Worm (Caenorhabditis elegans) whole organism, late embryonic: ENCODE data around the gene moc-6.

Experiments used
- F13H6.1 ChIP-seq: sonication (generic microtip); optimal IDR thresholded peaks from 2 replicates; lab custom pipeline; 2016; ENCODE audit warnings: missing genetic modification characterization, missing compliant biosample characterization
- ama-1 ChIP-seq: fragments of 150-350 bp; optimal IDR thresholded peaks from 2 replicates; lab custom pipeline; 2014
- ceh-24 ChIP-seq: sonication (generic microtip); optimal IDR thresholded peaks from 2 replicates; lab custom pipeline; 2016; ENCODE audit warnings: mild to moderate bottlenecking, missing genetic modification characterization, missing compliant biosample characterization
- ceh-9 ChIP-seq: sonication (generic microtip); optimal IDR thresholded peaks from 2 replicates; lab custom pipeline; 2016; ENCODE audit warnings: mild to moderate bottlenecking, missing genetic modification characterization, inconsistent platforms, missing compliant biosample characterization
- dmd-4 ChIP-seq: sonication (generic microtip); optimal IDR thresholded peaks from 2 replicates; lab custom pipeline; 2016; ENCODE audit warnings: borderline replicate concordance, missing genetic modification characterization, missing compliant biosample characterization
- hlh-8 ChIP-seq: sonication (generic microtip); optimal IDR thresholded peaks from 2 replicates; lab custom pipeline; 2016; ENCODE audit warnings: missing genotype, missing genetic modification characterization, missing compliant biosample characterization
- madf-2 ChIP-seq: sonication (generic microtip); optimal IDR thresholded peaks from 2 replicates; lab custom pipeline; 2017; ENCODE audit warnings: missing genetic modification characterization, missing compliant biosample characterization
- nhr-11 ChIP-seq: fragments of 150-350 bp; optimal IDR thresholded peaks from 2 replicates; lab custom pipeline; 2014; ENCODE audit warnings: missing biosample characterization, missing genetic modification characterization
- pag-3 ChIP-seq: sonication (generic microtip); optimal IDR thresholded peaks from 2 replicates; lab custom pipeline; 2016; ENCODE audit warnings: missing compliant biosample characterization, missing genetic modification characterization, borderline replicate concordance
- pat-9 ChIP-seq: fragments of 200-800 bp; sonication (Bioruptor generic); optimal IDR thresholded peaks from 2 replicates; lab custom pipeline; 2018; ENCODE audit warnings: mild to moderate bottlenecking, missing genetic modification characterization, moderate library complexity, missing compliant biosample characterization
- pqm-1 ChIP-seq: sonication (generic microtip); optimal IDR thresholded peaks from 2 replicates; lab custom pipeline; 2016; ENCODE audit warnings: missing genetic modification characterization, missing compliant biosample characterization
- pros-1 ChIP-seq: fragments of 150-350 bp; optimal IDR thresholded peaks from 2 replicates; lab custom pipeline; 2014; ENCODE audit warnings: missing biosample characterization, missing genetic modification reagents, missing genetic modification characterization
- ref-2 ChIP-seq: sonication (generic microtip); optimal IDR thresholded peaks from 2 replicates; lab custom pipeline; 2016; ENCODE audit warnings: missing genetic modification characterization, missing compliant biosample characterization

DNA sequence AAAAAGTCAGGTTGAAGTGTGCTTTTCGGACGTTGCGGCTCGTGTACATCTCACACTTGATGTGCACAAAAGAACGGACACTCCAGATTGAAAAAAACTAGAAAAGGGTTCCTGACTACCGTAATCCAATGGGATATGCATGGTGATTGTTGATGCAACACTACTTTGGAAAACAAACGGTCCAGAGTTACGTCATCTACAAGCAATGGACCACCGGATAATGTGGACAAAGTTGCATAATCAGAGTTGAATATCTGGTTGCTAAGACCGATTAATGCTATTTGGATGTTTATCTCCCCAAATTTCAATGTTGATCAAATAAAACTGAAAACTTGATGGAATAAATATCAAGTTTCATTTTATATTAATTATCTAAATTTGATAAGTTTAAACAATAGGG, 45.8 kb upstream of the moc-6 start:
- TF ChIP-seq pat-9 (tag; lab: Kevin White, UChicago) (no peak), nhr-11 (tag; lab: Kevin White, UChicago) (no peak), dmd-4 (no peak), hlh-8 (tag; lab: Kevin White, UChicago) (no peak), pqm-1 (tag; lab: Kevin White, UChicago) (no peak), ceh-9 (no peak), pros-1 (tag; lab: Kevin White, UChicago) (no peak), madf-2 (tag; lab: Kevin White, UChicago) (no peak), F13H6.1 (no peak), ama-1 (lab: Kevin White, UChicago) (no peak), ceh-24 (tag; lab: Kevin White, UChicago) (no peak), ref-2 (tag; lab: Kevin White, UChicago) (no peak), pag-3 (no peak)
